Fruit fly (Drosophila melanogaster) whole organism, wandering third instar larva: ENCODE measurements around the gene Pif1A.

Experiments used
- Abd-B ChIP-seq: fragments of >200 bp; optimal IDR thresholded peaks from 2 replicates; lab custom pipeline; 2017; ENCODE audit warnings: missing biosample characterization, missing genetic modification characterization
- CG32264 ChIP-seq: fragments of 200-800 bp; sonication (Bioruptor generic); optimal IDR thresholded peaks from 2 replicates; lab custom pipeline; 2016; ENCODE audit warnings: missing biosample characterization, missing genetic modification characterization
- CG9705 ChIP-seq: fragments of 200-800 bp; sonication (Bioruptor generic); optimal IDR thresholded peaks from 2 replicates; lab custom pipeline; 2018; ENCODE audit warnings: missing biosample characterization, mild to moderate bottlenecking, missing genetic modification characterization
- CrebA ChIP-seq: fragments of 200-800 bp; sonication (Bioruptor generic); optimal IDR thresholded peaks from 2 replicates; lab custom pipeline; 2016; ENCODE audit warnings: missing biosample characterization, mild to moderate bottlenecking, missing genetic modification characterization, borderline replicate concordance
- Dfd ChIP-seq: fragments of >200 bp; optimal IDR thresholded peaks from 2 replicates; lab custom pipeline; 2017; ENCODE audit warnings: missing biosample characterization, missing genetic modification characterization
- Dif ChIP-seq: fragments of 200-275, 200-300 bp; sonication (Bioruptor generic); optimal IDR thresholded peaks from 2 replicates; lab custom pipeline; 2018; ENCODE audit warnings: missing biosample characterization, missing genetic modification characterization; ENCODE audit not compliant: partially characterized antibody
- GATAd ChIP-seq: sonication (Bioruptor generic); optimal IDR thresholded peaks from 2 replicates; lab custom pipeline; 2016; ENCODE audit warnings: missing biosample characterization, missing genetic modification characterization
- Hnf4 ChIP-seq: fragments of 200-800 bp; sonication (Bioruptor generic); optimal IDR thresholded peaks from 2 replicates; lab custom pipeline; 2016; ENCODE audit warnings: missing biosample characterization, mild to moderate bottlenecking, missing genetic modification characterization
- Hr78 ChIP-seq: fragments of >200 bp; optimal IDR thresholded peaks from 2 replicates; lab custom pipeline; 2017; ENCODE audit warnings: missing biosample characterization, missing genetic modification characterization
- Hr83 ChIP-seq: fragments of 200-300 bp; sonication (Bioruptor generic); optimal IDR thresholded peaks from 2 replicates; lab custom pipeline; 2016; ENCODE audit warnings: missing biosample characterization, mild to moderate bottlenecking, missing genetic modification characterization, moderate library complexity; ENCODE audit not compliant: poor library complexity, severe bottlenecking
- N ChIP-seq: fragments of >200 bp; optimal IDR thresholded peaks from 2 replicates; lab custom pipeline; 2018; ENCODE audit warnings: missing biosample characterization, missing external identifiers, missing genetic modification characterization
- OdsH ChIP-seq: fragments of 200-800 bp; sonication (Bioruptor generic); optimal IDR thresholded peaks from 2 replicates; lab custom pipeline; 2016; ENCODE audit warnings: missing biosample characterization, mild to moderate bottlenecking, missing genetic modification characterization
- Rel ChIP-seq, 2 experiments: fragments of 200-800 bp; sonication (Bioruptor generic) in 1 of 2; optimal IDR thresholded peaks; 2 replicates in 1 of 2; 3 replicates in 1 of 2; lab custom pipeline; 2016 to 2019; ENCODE audit warnings: mild to moderate bottlenecking in 2 of 2, missing biosample characterization in 2 of 2, missing genetic modification characterization in 2 of 2, moderate library complexity in 1 of 2
- Vsx2 ChIP-seq: fragments of 200-300, 225-300 bp; sonication (Bioruptor generic); optimal IDR thresholded peaks from 2 replicates; lab custom pipeline; 2018; ENCODE audit warnings: missing biosample characterization, missing genetic modification characterization; ENCODE audit not compliant: partially characterized antibody
- br ChIP-seq: fragments of 200-800 bp; sonication (Bioruptor generic); optimal IDR thresholded peaks from 2 replicates; lab custom pipeline; 2016; ENCODE audit warnings: missing biosample characterization, missing genetic modification characterization
- brk ChIP-seq: fragments of 200-800 bp; sonication (Bioruptor generic); optimal IDR thresholded peaks from 2 replicates; lab custom pipeline; 2016; ENCODE audit warnings: missing biosample characterization, mild to moderate bottlenecking, missing genetic modification characterization
- dl ChIP-seq, 2 experiments: fragments of 175-275, 200-275 bp in 1 of 2; fragments of 200-275 bp in 1 of 2; sonication (Bioruptor generic); optimal IDR thresholded peaks; lab custom pipeline; 2018; ENCODE audit warnings: mild to moderate bottlenecking in 2 of 2, missing biosample characterization in 2 of 2, missing genetic modification characterization in 2 of 2, moderate library complexity in 2 of 2; ENCODE audit not compliant: partially characterized antibody in 2 of 2, insufficient read depth in 1 of 2
- dsf ChIP-seq: sonication (Bioruptor generic); optimal IDR thresholded peaks from 2 replicates; lab custom pipeline; 2016; ENCODE audit warnings: missing biosample characterization, missing genetic modification characterization, borderline replicate concordance
- foxo ChIP-seq, 2 experiments: fragments of 200-800 bp; sonication (Bioruptor generic); optimal IDR thresholded peaks; 2 replicates in 1 of 2; 3 replicates in 1 of 2; lab custom pipeline; 2016 to 2017; ENCODE audit warnings: missing biosample characterization in 2 of 2, missing genetic modification characterization in 2 of 2
- fru ChIP-seq: fragments of 200-800 bp; sonication (Bioruptor generic); optimal IDR thresholded peaks from 3 replicates; lab custom pipeline; 2016; ENCODE audit warnings: missing biosample characterization, mild to moderate bottlenecking, missing genetic modification characterization
- h ChIP-seq: fragments of 200-800 bp; sonication (Bioruptor generic); optimal IDR thresholded peaks from 3 replicates; lab custom pipeline; 2016; ENCODE audit warnings: missing biosample characterization, mild to moderate bottlenecking, missing genetic modification characterization
- jim ChIP-seq: fragments of 175-275, 200-325 bp; sonication (Bioruptor generic); optimal IDR thresholded peaks from 2 replicates; lab custom pipeline; 2016; ENCODE audit warnings: missing biosample characterization, mild to moderate bottlenecking, missing genetic modification characterization
- lola ChIP-seq: fragments of >200 bp; optimal IDR thresholded peaks from 2 replicates; lab custom pipeline; 2017; ENCODE audit warnings: missing biosample characterization, missing genetic modification characterization
- pan ChIP-seq: fragments of >200 bp; optimal IDR thresholded peaks from 2 replicates; lab custom pipeline; 2017
- psq ChIP-seq: fragments of 200-800 bp; sonication (Bioruptor generic); optimal IDR thresholded peaks from 3 replicates; lab custom pipeline; 2017; ENCODE audit warnings: missing biosample characterization, mild to moderate bottlenecking, missing genetic modification characterization, moderate library complexity
- rgr ChIP-seq: fragments of 200-800 bp; sonication (Bioruptor generic); optimal IDR thresholded peaks from 3 replicates; lab custom pipeline; 2016; ENCODE audit warnings: missing biosample characterization, mild to moderate bottlenecking, missing genetic modification characterization
- sage ChIP-seq: fragments of 200-800 bp; sonication (Bioruptor generic); optimal IDR thresholded peaks from 2 replicates; lab custom pipeline; 2016; ENCODE audit warnings: missing biosample characterization, mild to moderate bottlenecking, missing genetic modification characterization
- sv ChIP-seq: fragments of 200-800 bp; sonication (Bioruptor generic); optimal IDR thresholded peaks from 3 replicates; lab custom pipeline; 2016; ENCODE audit warnings: missing biosample characterization, missing genetic modification characterization
- usp ChIP-seq: fragments of >200 bp; optimal IDR thresholded peaks from 2 replicates; lab custom pipeline; 2017; ENCODE audit warnings: missing biosample characterization, missing genetic modification characterization
- woc ChIP-seq: sonication (Bioruptor generic); optimal IDR thresholded peaks from 2 replicates; lab custom pipeline; 2016; ENCODE audit warnings: missing biosample characterization, mild to moderate bottlenecking, missing genetic modification characterization

The Pif1A gene

dm6 chr3R:8784788-8785187 is 16.2 kb downstream of the Pif1A start:
- no peak for TF ChIP-seq jim
- no peak for TF ChIP-seq lola (GFP tag; lab: Kevin White, UChicago)
- TF ChIP-seq rgr (GFP tag; lab: Kevin White, UChicago): no peak
- no peak for TF ChIP-seq psq (GFP tag; lab: Kevin White, UChicago)
- no peak for TF ChIP-seq fru
- no peak for TF ChIP-seq sage (GFP tag; lab: Kevin White, UChicago)
- no peak for TF ChIP-seq usp (GFP tag; lab: Kevin White, UChicago)
- no peak for TF ChIP-seq woc (GFP tag; lab: Kevin White, UChicago)
- TF ChIP-seq brk (GFP tag; lab: Kevin White, UChicago): no peak
- no peak for TF ChIP-seq Hr83 (GFP tag; lab: Kevin White, UChicago)
- no peak for TF ChIP-seq Vsx2 (GFP tag; lab: Kevin White, UChicago)
- no peak for TF ChIP-seq CG9705 (GFP tag; lab: Kevin White, UChicago)
- no peak for TF ChIP-seq dsf (GFP tag; lab: Kevin White, UChicago)
- TF ChIP-seq OdsH (GFP tag; lab: Kevin White, UChicago): no peak

dm6 chr3R:8780689-8781088 is 20.3 kb downstream of the Pif1A start, which contains the start of gene CG33189:
CG33189 (minus strand) TSS chr3R:8780789.
- no peak for TF ChIP-seq br (GFP tag; lab: Kevin White, UChicago)
- TF ChIP-seq N: no peak
- TF ChIP-seq, all 38 proteins: peak for 0

- TF ChIP-seq fru: no peak
- no peak for TF ChIP-seq CrebA (GFP tag; lab: Kevin White, UChicago)
- no peak for TF ChIP-seq rgr (GFP tag; lab: Kevin White, UChicago)
- TF ChIP-seq CG9705 (GFP tag; lab: Kevin White, UChicago): no peak
- TF ChIP-seq Hr78 (GFP tag; lab: Kevin White, UChicago): no peak
- TF ChIP-seq Abd-B (GFP tag; lab: Kevin White, UChicago): no peak
- no peak for TF ChIP-seq h (GFP tag; lab: Kevin White, UChicago)
- TF ChIP-seq Vsx2 (GFP tag; lab: Kevin White, UChicago): no peak
- TF ChIP-seq usp (GFP tag; lab: Kevin White, UChicago): no peak
- no peak for TF ChIP-seq Dfd (GFP tag; lab: Kevin White, UChicago)
- TF ChIP-seq CG32264: no peak
- no peak for TF ChIP-seq psq (GFP tag; lab: Kevin White, UChicago)
- TF ChIP-seq lola (GFP tag; lab: Kevin White, UChicago): no peak
- TF ChIP-seq Rel (GFP tag; optimal IDR thresholded peaks at IDR 0.05; lab: Kevin White, UChicago): no peak
- no peak for TF ChIP-seq Rel (tag; optimal IDR thresholded peaks at IDR 0.05; lab: Kevin White, UChicago)
- no peak for TF ChIP-seq Dif
- no peak for TF ChIP-seq GATAd (GFP tag; lab: Kevin White, UChicago)
- no peak for TF ChIP-seq sv (GFP tag; lab: Kevin White, UChicago)
- no peak for TF ChIP-seq foxo (GFP tag; optimal IDR thresholded peaks at IDR 0.05; lab: Kevin White, UChicago)
- no peak for TF ChIP-seq dl (GFP tag; optimal IDR thresholded peaks at IDR 0.05; lab: Kevin White, UChicago; ENCODE audit: insufficient read depth in 1 of 2, partially characterized antibody in 2 of 2)
- no peak for TF ChIP-seq pan
- TF ChIP-seq, all 38 proteins: peak for 0
Observed at dm6 chr3R:8779823-8780222, 21.2 kb downstream of the Pif1A start, which contains the start of gene CG33191. CG33191 (minus strand) TSS chr3R:8779923.

- TF ChIP-seq CG9705 (GFP tag; lab: Kevin White, UChicago) (no peak), sage (GFP tag; lab: Kevin White, UChicago) (no peak), Hnf4 (GFP tag; lab: Kevin White, UChicago) (no peak), N (no peak), h (GFP tag; lab: Kevin White, UChicago) (no peak)
Observed at dm6 chr3R:8773135-8773534, 27.8 kb downstream of the Pif1A start, which contains the start of gene CG34301. CG34301 (plus strand) TSS chr3R:8773435.

dm6 chr3R:8772591-8772990 is 28.4 kb downstream of the Pif1A start, which contains the start of gene CG13318:
CG13318 (minus strand) TSS chr3R:8772691.
- TF ChIP-seq OdsH (GFP tag; lab: Kevin White, UChicago): no peak
- TF ChIP-seq, all 38 proteins: peak for 0
